Fruit fly (Drosophila melanogaster): Measurements from ENCODE around the gene RpL36A.

The RpL36A gene

dm6 chr2L:8088025-8088789 lies 45.5 kb upstream of the RpL36A start (continued):
- TF ChIP-seq CG16813 (GFP tag; IDR thresholded peaks at IDR 0.05; ENCODE audit: partially characterized antibody) (0 out of 3 replicates have a peak, but pooled peaks have one; percentile 26), phol (tag; optimal IDR thresholded peaks at IDR 0.05) (peak; percentile 27), CG33213 (GFP tag; optimal IDR thresholded peaks at IDR 0.05) (no peak), Oli (tag; optimal IDR thresholded peaks at IDR 0.05) (no peak)

- TF ChIP-seq CG9932 (GFP tag; IDR thresholded peaks at IDR 0.05) (peak; percentile 29; the same call in 1 of the 2 replicates), CG9609 (GFP tag; optimal IDR thresholded peaks at IDR 0.05) (no peak), zfh2 (GFP tag; optimal IDR thresholded peaks at IDR 0.05) (peak; percentile 1), eve (GFP tag; optimal IDR thresholded peaks at IDR 0.05) (peak in 1 of 2 experiments; percentile 49), her (GFP tag; optimal IDR thresholded peaks at IDR 0.05) (no peak), gem (tag; optimal IDR thresholded peaks at IDR 0.05) (peak; percentile 18), Sry-β (GFP tag; optimal IDR thresholded peaks at IDR 0.05) (peak; percentile 63), CG3847 (GFP tag; IDR thresholded peaks at IDR 0.05) (0 out of 2 replicates have a peak, but pooled peaks have one; percentile 4)
Measured at dm6 chr2L:8087468-8087789, 44.7 kb upstream of the RpL36A start.

- no peak for TF ChIP-seq CG8478 (optimal IDR thresholded peaks at IDR 0.05)
- TF ChIP-seq pfk (GFP tag; optimal IDR thresholded peaks at IDR 0.05) = no peak
- TF ChIP-seq gce (GFP tag; IDR thresholded peaks at IDR 0.05) = no peak
- TF ChIP-seq kay (GFP tag; optimal IDR thresholded peaks at IDR 0.05) = no peak
- no peak for TF ChIP-seq Gsc (GFP tag; IDR thresholded peaks at IDR 0.05)
- no peak for TF ChIP-seq CG3838 (GFP tag; optimal IDR thresholded peaks at IDR 0.05)
- TF ChIP-seq Hmr (GFP tag; optimal IDR thresholded peaks at IDR 0.05) = peak; percentile 47
- peak; percentile 38 for TF ChIP-seq exex (tag; optimal IDR thresholded peaks at IDR 0.05)
- TF ChIP-seq CG4730 (GFP tag; IDR thresholded peaks at IDR 0.05) = no peak
- TF ChIP-seq maf-S (GFP tag; optimal IDR thresholded peaks at IDR 0.05) = no peak
- TF ChIP-seq CG1602 (GFP tag; optimal IDR thresholded peaks at IDR 0.05) = no peak
- TF ChIP-seq corto (GFP tag; optimal IDR thresholded peaks at IDR 0.05) = no peak
- TF ChIP-seq sna (GFP tag; IDR thresholded peaks at IDR 0.05; ENCODE audit: partially characterized antibody) = no peak
- TF ChIP-seq cg (GFP tag; optimal IDR thresholded peaks at IDR 0.05) = peak; percentile 48
- TF ChIP-seq Atf3 (GFP tag; optimal IDR thresholded peaks at IDR 0.05) = no peak
- no peak for TF ChIP-seq CG31224 (GFP tag; IDR thresholded peaks at IDR 0.05)
- peak; percentile 50 for TF ChIP-seq CG18599 (GFP tag; optimal IDR thresholded peaks at IDR 0.05)
- no peak for TF ChIP-seq Optix (GFP tag; IDR thresholded peaks at IDR 0.05)
- TF ChIP-seq ATbp (GFP tag; optimal IDR thresholded peaks at IDR 0.05) = no peak
- no peak for TF ChIP-seq hkb (optimal IDR thresholded peaks at IDR 0.05)
- no peak; the same call in 1 of the 2 replicates for TF ChIP-seq hkb (GFP tag; IDR thresholded peaks at IDR 0.05)
- TF ChIP-seq dpn (GFP tag; optimal IDR thresholded peaks at IDR 0.05) = no peak
- no peak for TF ChIP-seq CG7928 (GFP tag; optimal IDR thresholded peaks at IDR 0.05)
- TF ChIP-seq dmrt99B (tag; optimal IDR thresholded peaks at IDR 0.05) = peak; percentile 2
- TF ChIP-seq cwo (GFP tag; optimal IDR thresholded peaks at IDR 0.05) = peak; percentile 27
- TF ChIP-seq CG6175 (GFP tag; IDR thresholded peaks at IDR 0.05) = 0 out of 3 replicates have a peak, but pooled peaks have one; percentile 16
- no peak for TF ChIP-seq CG31388 (GFP tag; optimal IDR thresholded peaks at IDR 0.05)
- TF ChIP-seq nerfin-2 (GFP tag; IDR thresholded peaks at IDR 0.05; ENCODE audit: partially characterized antibody) = no peak
- no peak for TF ChIP-seq Side (GFP tag; optimal IDR thresholded peaks at IDR 0.05)
- TF ChIP-seq danr (GFP tag; IDR thresholded peaks at IDR 0.05) = no peak
- no peak for TF ChIP-seq Hsf (GFP tag; optimal IDR thresholded peaks at IDR 0.05)
- no peak for TF ChIP-seq CG6683 (GFP tag; optimal IDR thresholded peaks at IDR 0.05)
- TF ChIP-seq HmgD (GFP tag; optimal IDR thresholded peaks at IDR 0.05) = no peak
- TF ChIP-seq CG4820 (GFP tag; optimal IDR thresholded peaks at IDR 0.05) = no peak
Measured at dm6 chr2L:8086736-8087467, 44.2 kb upstream of the RpL36A start.
